Worm (Caenorhabditis elegans): ENCODE results near the gene F19G12.8.

DNA sequence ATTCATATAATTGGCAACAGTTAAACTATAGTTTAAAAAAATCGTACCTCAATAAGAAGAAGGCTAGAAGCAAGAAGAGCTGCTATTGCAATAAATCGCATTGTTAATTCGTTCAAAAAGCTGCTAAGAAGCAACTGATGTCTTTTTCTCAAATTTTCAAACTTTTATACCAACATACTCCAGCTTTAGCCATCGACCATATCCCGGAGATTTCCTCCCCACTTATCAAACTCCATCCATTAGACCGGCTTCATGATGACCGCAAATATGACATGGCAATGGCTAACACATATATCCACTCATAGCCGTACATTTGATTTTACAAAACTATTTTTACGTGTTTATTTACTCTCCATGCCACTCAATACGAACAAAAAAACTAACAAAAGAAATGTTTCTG is 6.6 kb upstream of the F19G12.8 start, which contains the start of gene abu-2:
- TF ChIP-seq pha-4 (tag; optimal IDR thresholded peaks at IDR 0.05) (no peak), ttx-3 (tag; optimal IDR thresholded peaks at IDR 0.05) (no peak)

Data from whole organism, late embryonic.